Worm (Caenorhabditis elegans) whole organism, L3 larva: ENCODE results near the gene F57B1.5.

Experiments used
- ZK546.5 ChIP-seq: sonication (generic microtip); optimal IDR thresholded peaks from 2 replicates; lab custom pipeline; 2017; ENCODE audit warnings: missing biosample characterization, missing genetic modification characterization
- aly-2 ChIP-seq: fragments of 150-350 bp; optimal IDR thresholded peaks from 2 replicates; lab custom pipeline; 2014; ENCODE audit warnings: missing biosample characterization, missing genetic modification characterization
- ama-1 ChIP-seq: fragments of 150-350 bp; optimal IDR thresholded peaks from 2 replicates; lab custom pipeline; 2018
- ceh-16 ChIP-seq: sonication (generic microtip); optimal IDR thresholded peaks from 2 replicates; lab custom pipeline; 2017; ENCODE audit warnings: missing biosample characterization, missing genetic modification characterization
- ceh-28 ChIP-seq: fragments of 150-350 bp; optimal IDR thresholded peaks from 2 replicates; lab custom pipeline; 2014; ENCODE audit warnings: missing biosample characterization, missing genetic modification reagents, missing genetic modification characterization
- ceh-82 ChIP-seq: fragments of 150-350 bp; optimal IDR thresholded peaks from 2 replicates; lab custom pipeline; 2014; ENCODE audit warnings: missing biosample characterization, missing genetic modification characterization
- ceh-9 ChIP-seq: sonication (generic microtip); optimal IDR thresholded peaks from 2 replicates; lab custom pipeline; 2018; ENCODE audit warnings: missing biosample characterization, missing genetic modification characterization
- egl-5 ChIP-seq: fragments of 150-350 bp; optimal IDR thresholded peaks from 2 replicates; lab custom pipeline; 2017; ENCODE audit warnings: missing biosample characterization, missing genetic modification reagents, missing genetic modification characterization, inconsistent platforms
- elt-1 ChIP-seq: fragments of 150-350 bp; optimal IDR thresholded peaks from 2 replicates; lab custom pipeline; 2014; ENCODE audit warnings: missing biosample characterization, missing genetic modification characterization
- elt-2 ChIP-seq: sonication (generic microtip); optimal IDR thresholded peaks from 2 replicates; lab custom pipeline; 2016; ENCODE audit warnings: missing genetic modification reagents, mild to moderate bottlenecking, missing genetic modification characterization, missing compliant biosample characterization
- eor-1 ChIP-seq, 2 experiments: fragments of 150-350 bp; optimal IDR thresholded peaks; 2 replicates each; lab custom pipeline; 2014 to 2018; ENCODE audit warnings: missing biosample characterization in 2 of 2, missing genetic modification characterization in 2 of 2
- fkh-10 ChIP-seq: sonication (generic microtip); optimal IDR thresholded peaks from 2 replicates; lab custom pipeline; 2017; ENCODE audit warnings: missing biosample characterization, missing genetic modification reagents, missing genetic modification characterization
- fos-1 ChIP-seq: fragments of 150-350 bp; optimal IDR thresholded peaks from 2 replicates; lab custom pipeline; 2014; ENCODE audit warnings: missing biosample characterization, missing genetic modification characterization
- hmg-11 ChIP-seq: sonication (generic microtip); optimal IDR thresholded peaks from 2 replicates; lab custom pipeline; 2016; ENCODE audit warnings: missing genetic modification characterization, missing compliant biosample characterization
- lin-15B ChIP-seq: fragments of 150-350 bp; optimal IDR thresholded peaks from 2 replicates; lab custom pipeline; 2014; ENCODE audit warnings: missing biosample characterization, missing genetic modification characterization
- lin-39 ChIP-seq: fragments of 150-350 bp; optimal IDR thresholded peaks from 2 replicates; lab custom pipeline; 2018; ENCODE audit warnings: missing biosample characterization, missing genetic modification reagents, missing genetic modification characterization
- lsy-12 ChIP-seq: sonication (generic microtip); optimal IDR thresholded peaks from 2 replicates; lab custom pipeline; 2016; ENCODE audit warnings: mild to moderate bottlenecking, missing genetic modification characterization, missing compliant biosample characterization
- mml-1 ChIP-seq: fragments of 150-350 bp; sonication (generic microtip); optimal IDR thresholded peaks from 3 replicates; lab custom pipeline; 2014; ENCODE audit warnings: missing biosample characterization, missing genetic modification characterization
- nfya-1 ChIP-seq: sonication (generic microtip); optimal IDR thresholded peaks from 2 replicates; lab custom pipeline; 2017; ENCODE audit warnings: missing genetic modification characterization, mild to moderate bottlenecking, missing compliant biosample characterization, antibody characterized with exemption, moderate library complexity; ENCODE audit not compliant: insufficient read depth
- nhr-11 ChIP-seq: fragments of 150-350 bp; optimal IDR thresholded peaks from 2 replicates; lab custom pipeline; 2014; ENCODE audit warnings: missing biosample characterization, missing genetic modification characterization
- nhr-23 ChIP-seq: fragments of 150-350 bp; optimal IDR thresholded peaks from 2 replicates; lab custom pipeline; 2014; ENCODE audit warnings: missing biosample characterization, missing genetic modification reagents, missing genetic modification characterization
- nhr-237 ChIP-seq: fragments of 150-350 bp; optimal IDR thresholded peaks from 2 replicates; lab custom pipeline; 2014; ENCODE audit warnings: missing biosample characterization, missing genetic modification characterization
- nhr-25 ChIP-seq: sonication (generic microtip); optimal IDR thresholded peaks from 2 replicates; lab custom pipeline; 2017; ENCODE audit warnings: missing biosample characterization, missing genetic modification characterization
- nhr-28 ChIP-seq: fragments of 150-350 bp; optimal IDR thresholded peaks from 2 replicates; lab custom pipeline; 2014; ENCODE audit warnings: missing biosample characterization, missing genetic modification characterization
- nhr-43 ChIP-seq: sonication (generic microtip); optimal IDR thresholded peaks from 2 replicates; lab custom pipeline; 2016; ENCODE audit warnings: mild to moderate bottlenecking, missing genetic modification characterization, missing compliant biosample characterization; ENCODE audit not compliant: poor library complexity, severe bottlenecking
- nhr-67 ChIP-seq: fragments of 150-350 bp; optimal IDR thresholded peaks from 2 replicates; lab custom pipeline; 2014; ENCODE audit warnings: missing biosample characterization, missing genetic modification characterization
- nhr-76 ChIP-seq: fragments of 150-350 bp; sonication (generic microtip); optimal IDR thresholded peaks from 5 replicates; lab custom pipeline; 2014; ENCODE audit warnings: missing biosample characterization, missing genetic modification characterization
- nhr-77 ChIP-seq: fragments of 150-350 bp; optimal IDR thresholded peaks from 2 replicates; lab custom pipeline; 2014; ENCODE audit warnings: missing biosample characterization, missing genetic modification characterization
- pha-4 ChIP-seq: fragments of 150-350 bp; optimal IDR thresholded peaks from 2 replicates; lab custom pipeline; 2014; ENCODE audit warnings: missing biosample characterization, missing genetic modification reagents, missing genetic modification characterization
- pqm-1 ChIP-seq: fragments of 150-350 bp; optimal IDR thresholded peaks from 2 replicates; lab custom pipeline; 2017; ENCODE audit warnings: missing biosample characterization, missing genetic modification characterization, inconsistent platforms
- snpc-4 ChIP-seq: fragments of 150-350 bp; optimal IDR thresholded peaks from 2 replicates; lab custom pipeline; 2014; ENCODE audit warnings: missing biosample characterization, missing genetic modification characterization
- tbx-2 ChIP-seq: sonication (generic microtip); optimal IDR thresholded peaks from 2 replicates; lab custom pipeline; 2016; ENCODE audit warnings: mild to moderate bottlenecking, missing genetic modification characterization, missing compliant biosample characterization
- unc-39 ChIP-seq: sonication (generic microtip); optimal IDR thresholded peaks from 4 replicates; lab custom pipeline; 2017; ENCODE audit warnings: missing biosample characterization, missing genetic modification characterization
- ztf-11 ChIP-seq: fragments of 150-350 bp; optimal IDR thresholded peaks from 2 replicates; lab custom pipeline; 2014; ENCODE audit warnings: missing biosample characterization, missing genetic modification characterization

The F57B1.5 gene

DNA sequence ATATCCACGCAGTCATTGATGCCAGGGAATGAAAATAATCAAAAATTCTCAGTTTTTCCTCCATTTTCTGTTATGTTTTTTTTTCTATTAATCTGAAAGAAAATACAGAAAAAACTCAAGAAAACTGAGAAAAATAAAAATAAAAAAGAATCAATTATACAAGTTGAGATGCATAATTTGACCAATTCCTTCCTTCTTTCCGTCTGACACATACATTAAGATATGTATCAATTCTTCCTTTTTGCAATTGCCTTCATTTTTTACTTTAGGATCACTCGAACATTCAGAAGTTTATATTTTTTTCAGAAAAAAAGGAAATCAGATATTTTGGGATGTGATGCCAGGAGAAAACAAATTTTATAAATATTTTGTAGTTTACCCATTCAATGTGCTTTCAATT is at the start of gene F57B1.5:
F57B1.5 (plus strand) TSS at position 301 of the 400 bp plus-strand sequence.
- no peak for TF ChIP-seq ceh-82 (tag; lab: Kevin White, UChicago)

DNA sequence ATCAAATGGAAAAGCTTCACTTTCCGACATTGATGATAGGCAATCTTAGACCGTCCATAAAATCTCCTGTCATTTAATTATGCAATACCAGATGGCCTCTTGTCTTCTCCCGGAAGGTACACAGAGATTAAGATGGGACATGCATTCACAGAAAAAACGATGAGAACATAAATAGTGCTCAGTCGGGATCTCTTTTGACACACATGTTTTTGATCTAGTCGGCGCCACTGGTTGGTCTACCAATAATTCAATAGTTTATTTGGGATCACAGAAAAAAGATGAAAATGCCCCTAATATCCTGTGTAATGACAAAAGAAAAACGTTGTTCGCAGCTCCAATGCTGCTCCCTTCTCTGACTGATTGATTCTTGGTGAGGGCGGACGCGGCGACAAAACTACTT is 46.5 kb upstream of the F57B1.5 start:
- no peak for TF ChIP-seq nhr-28
- TF ChIP-seq lin-39 (tag; lab: Kevin White, UChicago), result peak; percentile 11
- TF ChIP-seq fos-1 (tag; lab: Kevin White, UChicago), result no peak

DNA sequence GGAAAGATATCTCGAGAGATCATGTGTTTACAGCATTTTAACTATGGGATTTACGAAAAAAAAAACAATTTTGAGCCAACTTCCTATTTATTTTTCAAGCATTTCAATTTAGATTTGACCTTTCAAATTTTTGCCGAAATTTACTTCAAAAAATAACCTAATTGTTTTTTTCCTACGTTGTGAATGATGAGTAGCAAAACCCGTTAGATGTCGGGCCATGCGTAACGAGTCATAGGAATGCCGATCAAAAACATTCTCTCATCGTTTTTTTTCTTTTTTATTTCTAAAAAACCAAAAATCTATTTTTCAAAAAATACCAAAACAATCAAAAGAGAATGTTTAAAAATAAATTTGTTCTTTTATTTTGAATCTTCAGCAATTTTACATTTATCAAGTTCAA is 44.6 kb upstream of the F57B1.5 start:
- TF ChIP-seq nhr-28 (no peak), snpc-4 (tag; lab: Kevin White, UChicago) (peak; percentile 81)

DNA sequence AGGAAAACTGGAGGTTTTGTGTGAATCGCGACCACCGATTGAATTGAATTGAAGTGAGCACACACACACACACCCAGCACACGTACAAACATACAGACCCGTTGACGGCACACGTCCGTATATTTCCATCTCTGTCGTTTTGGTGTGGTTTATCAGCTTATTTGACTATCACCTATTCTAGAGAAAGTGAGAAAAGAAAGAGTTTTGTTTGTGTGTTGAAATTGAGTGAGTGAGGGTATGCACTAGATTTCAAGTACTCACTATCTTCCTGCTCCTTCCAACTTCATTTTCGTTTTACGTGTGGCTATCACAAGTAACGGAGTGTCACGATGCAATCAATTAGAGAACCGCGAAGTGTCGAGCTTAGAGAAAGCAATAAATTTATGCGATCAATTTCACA is 43.7 kb upstream of the F57B1.5 start:
- no peak for TF ChIP-seq egl-5 (tag; lab: Kevin White, UChicago)
- no peak for TF ChIP-seq nhr-43
- TF ChIP-seq nhr-11 (tag; lab: Kevin White, UChicago), result no peak
- TF ChIP-seq nfya-1 (tag; lab: Kevin White, UChicago), result no peak
- no peak for TF ChIP-seq elt-1 (tag; lab: Kevin White, UChicago)
- no peak for TF ChIP-seq nhr-237 (tag; lab: Kevin White, UChicago)
- TF ChIP-seq nhr-25 (tag; lab: Kevin White, UChicago), result no peak
- no peak for TF ChIP-seq fos-1 (tag; lab: Kevin White, UChicago)
- TF ChIP-seq pha-4, result peak; percentile 62
- TF ChIP-seq eor-1 (tag; optimal IDR thresholded peaks at IDR 0.05; lab: Kevin White, UChicago), result no peak
- TF ChIP-seq lin-15B (tag; lab: Kevin White, UChicago), result no peak
- no peak for TF ChIP-seq nhr-23 (tag; lab: Kevin White, UChicago)
- TF ChIP-seq snpc-4 (tag; lab: Kevin White, UChicago), result peak; percentile 14
- no peak for TF ChIP-seq nhr-77 (tag; lab: Kevin White, UChicago)
- TF ChIP-seq ama-1, result no peak
- no peak for TF ChIP-seq ztf-11 (tag; lab: Kevin White, UChicago)
- no peak for TF ChIP-seq aly-2
- TF ChIP-seq elt-2 (tag; lab: Kevin White, UChicago), result peak; percentile 80
- TF ChIP-seq ceh-9, result no peak
- TF ChIP-seq mml-1, result no peak
- no peak for TF ChIP-seq ZK546.5 (tag; lab: Kevin White, UChicago)
- no peak for TF ChIP-seq ceh-28 (tag; lab: Kevin White, UChicago)
- TF ChIP-seq pqm-1 (tag; lab: Kevin White, UChicago), result peak; percentile 51

DNA sequence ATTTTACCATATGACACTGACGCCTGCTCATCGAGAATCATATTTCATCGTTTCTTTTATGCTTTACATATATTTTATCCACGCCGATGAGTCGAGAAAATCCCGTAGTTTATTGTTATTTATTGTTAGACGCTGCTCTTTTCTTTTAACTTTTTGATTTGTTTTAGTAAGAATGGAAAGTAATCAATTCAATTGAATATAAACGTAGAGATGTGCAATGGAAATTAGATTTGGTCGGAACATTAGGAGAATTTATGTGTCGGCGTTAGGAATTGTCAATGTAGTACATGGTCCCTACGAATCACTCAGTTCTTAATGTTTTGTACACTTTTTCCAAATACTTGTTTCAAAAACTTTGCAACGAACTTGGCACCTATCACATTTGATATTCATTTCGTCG is 42.3 kb upstream of the F57B1.5 start:
- TF ChIP-seq hmg-11, result no peak
- peak; percentile 40 for TF ChIP-seq fkh-10 (GFP tag; lab: Kevin White, UChicago)

DNA sequence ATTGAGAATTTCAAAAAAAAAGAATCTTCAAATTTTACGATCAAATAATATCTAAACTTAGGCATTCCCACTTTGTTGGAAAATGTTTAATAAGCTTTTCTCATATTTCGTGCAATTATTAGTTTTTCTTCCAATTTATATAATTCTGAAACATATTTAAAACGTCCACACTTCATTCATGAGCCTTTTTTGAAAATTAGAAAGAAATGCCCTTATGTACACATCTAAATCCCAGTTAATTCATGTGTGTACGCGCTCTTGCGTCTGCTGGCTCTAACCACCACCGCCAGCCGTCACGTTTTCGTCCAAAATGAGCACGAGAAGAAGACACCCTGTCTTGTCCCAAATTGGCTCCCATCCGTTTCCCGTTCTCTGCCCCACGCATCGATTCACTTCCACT is 40.9 kb upstream of the F57B1.5 start:
- no peak for TF ChIP-seq ztf-11 (tag; lab: Kevin White, UChicago)
- TF ChIP-seq hmg-11, result peak; percentile 4

DNA sequence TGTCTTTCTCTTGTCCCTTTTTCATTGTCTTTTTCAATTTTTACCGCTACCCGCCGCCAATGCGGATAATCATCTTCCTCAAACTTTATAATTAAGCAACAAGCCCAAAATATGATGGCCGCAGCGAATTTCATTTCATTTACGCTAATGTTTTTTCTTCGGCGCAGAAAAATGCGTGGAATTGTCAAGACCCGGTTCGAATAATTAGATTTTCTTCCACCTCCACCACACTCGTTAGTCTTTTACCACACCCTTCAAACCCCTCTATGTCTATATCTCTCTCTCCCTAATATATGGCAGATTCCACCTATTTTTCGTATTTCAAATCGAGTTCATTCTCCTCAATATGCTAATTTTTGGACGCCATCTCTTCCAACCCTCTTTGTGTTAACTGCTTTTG is 37.0 kb upstream of the F57B1.5 start:
- no peak for TF ChIP-seq nhr-25 (tag; lab: Kevin White, UChicago)
- TF ChIP-seq mml-1, result no peak
- TF ChIP-seq ama-1, result no peak
- no peak for TF ChIP-seq lin-15B (tag; lab: Kevin White, UChicago)
- no peak for TF ChIP-seq nhr-43
- TF ChIP-seq ceh-28 (tag; lab: Kevin White, UChicago), result no peak
- no peak for TF ChIP-seq elt-2 (tag; lab: Kevin White, UChicago)
- TF ChIP-seq tbx-2 (tag; lab: Kevin White, UChicago), result no peak
- TF ChIP-seq fos-1 (tag; lab: Kevin White, UChicago), result no peak
- no peak for TF ChIP-seq lin-39 (tag; lab: Kevin White, UChicago)
- TF ChIP-seq unc-39 (tag; lab: Kevin White, UChicago), result no peak
- TF ChIP-seq ceh-16 (tag; lab: Kevin White, UChicago), result no peak
- TF ChIP-seq nhr-237 (tag; lab: Kevin White, UChicago), result no peak
- TF ChIP-seq lsy-12 (tag; lab: Kevin White, UChicago), result no peak
- TF ChIP-seq nhr-67, result no peak
- no peak for TF ChIP-seq nhr-23 (tag; lab: Kevin White, UChicago)
- TF ChIP-seq ztf-11 (tag; lab: Kevin White, UChicago), result no peak
- TF ChIP-seq nhr-76, result no peak
- no peak for TF ChIP-seq nhr-11 (tag; lab: Kevin White, UChicago)
- no peak for TF ChIP-seq pha-4
